Worm (Caenorhabditis elegans) whole organism, L3 larva: Measurements from ENCODE around the gene grl-20.

Experiments
- R02D3.7 ChIP-seq: fragments of 150-350 bp; optimal IDR thresholded peaks from 2 replicates; lab custom pipeline; 2014; ENCODE audit warnings: missing biosample characterization, missing genetic modification characterization
- ZK546.5 ChIP-seq: sonication (generic microtip); optimal IDR thresholded peaks from 2 replicates; lab custom pipeline; 2017; ENCODE audit warnings: missing biosample characterization, missing genetic modification characterization
- aly-2 ChIP-seq: fragments of 150-350 bp; optimal IDR thresholded peaks from 2 replicates; lab custom pipeline; 2014; ENCODE audit warnings: missing biosample characterization, missing genetic modification characterization
- ama-1 ChIP-seq: fragments of 150-350 bp; optimal IDR thresholded peaks from 2 replicates; lab custom pipeline; 2018
- ceh-16 ChIP-seq: sonication (generic microtip); optimal IDR thresholded peaks from 2 replicates; lab custom pipeline; 2017; ENCODE audit warnings: missing biosample characterization, missing genetic modification characterization
- ceh-28 ChIP-seq: fragments of 150-350 bp; optimal IDR thresholded peaks from 2 replicates; lab custom pipeline; 2014; ENCODE audit warnings: missing biosample characterization, missing genetic modification reagents, missing genetic modification characterization
- ceh-82 ChIP-seq: fragments of 150-350 bp; optimal IDR thresholded peaks from 2 replicates; lab custom pipeline; 2014; ENCODE audit warnings: missing biosample characterization, missing genetic modification characterization
- ceh-9 ChIP-seq: sonication (generic microtip); optimal IDR thresholded peaks from 2 replicates; lab custom pipeline; 2018; ENCODE audit warnings: missing biosample characterization, missing genetic modification characterization
- elt-3 ChIP-seq, 3 experiments: fragments of 150-350 bp in 1 of 3; sonication (generic microtip) in 2 of 3; optimal IDR thresholded peaks; 2 replicates in 2 of 3; 4 replicates in 1 of 3; lab custom pipeline; 2014 to 2017; ENCODE audit warnings: missing biosample characterization in 3 of 3, missing genetic modification characterization in 3 of 3
- eor-1 ChIP-seq, 2 experiments: fragments of 150-350 bp; optimal IDR thresholded peaks; 2 replicates each; lab custom pipeline; 2014 to 2018; ENCODE audit warnings: missing biosample characterization in 2 of 2, missing genetic modification characterization in 2 of 2
- fkh-10 ChIP-seq: sonication (generic microtip); optimal IDR thresholded peaks from 2 replicates; lab custom pipeline; 2017; ENCODE audit warnings: missing biosample characterization, missing genetic modification reagents, missing genetic modification characterization
- fkh-2 ChIP-seq: fragments of 150-350 bp; optimal IDR thresholded peaks from 2 replicates; lab custom pipeline; 2014; ENCODE audit warnings: missing biosample characterization, missing genetic modification reagents, missing genetic modification characterization
- fos-1 ChIP-seq: fragments of 150-350 bp; optimal IDR thresholded peaks from 2 replicates; lab custom pipeline; 2014; ENCODE audit warnings: missing biosample characterization, missing genetic modification characterization
- lin-15B ChIP-seq: fragments of 150-350 bp; optimal IDR thresholded peaks from 2 replicates; lab custom pipeline; 2014; ENCODE audit warnings: missing biosample characterization, missing genetic modification characterization
- lin-39 ChIP-seq: fragments of 150-350 bp; optimal IDR thresholded peaks from 2 replicates; lab custom pipeline; 2018; ENCODE audit warnings: missing biosample characterization, missing genetic modification reagents, missing genetic modification characterization
- lsy-12 ChIP-seq: sonication (generic microtip); optimal IDR thresholded peaks from 2 replicates; lab custom pipeline; 2016; ENCODE audit warnings: mild to moderate bottlenecking, missing genetic modification characterization, missing compliant biosample characterization
- nhr-11 ChIP-seq: fragments of 150-350 bp; optimal IDR thresholded peaks from 2 replicates; lab custom pipeline; 2014; ENCODE audit warnings: missing biosample characterization, missing genetic modification characterization
- nhr-12 ChIP-seq: fragments of 150-350 bp; optimal IDR thresholded peaks from 2 replicates; lab custom pipeline; 2014; ENCODE audit warnings: missing biosample characterization, missing genetic modification characterization
- nhr-23 ChIP-seq: fragments of 150-350 bp; optimal IDR thresholded peaks from 2 replicates; lab custom pipeline; 2014; ENCODE audit warnings: missing biosample characterization, missing genetic modification reagents, missing genetic modification characterization
- nhr-237 ChIP-seq: fragments of 150-350 bp; optimal IDR thresholded peaks from 2 replicates; lab custom pipeline; 2014; ENCODE audit warnings: missing biosample characterization, missing genetic modification characterization
- nhr-25 ChIP-seq: sonication (generic microtip); optimal IDR thresholded peaks from 2 replicates; lab custom pipeline; 2017; ENCODE audit warnings: missing biosample characterization, missing genetic modification characterization
- nhr-67 ChIP-seq: fragments of 150-350 bp; optimal IDR thresholded peaks from 2 replicates; lab custom pipeline; 2014; ENCODE audit warnings: missing biosample characterization, missing genetic modification characterization
- nhr-76 ChIP-seq: fragments of 150-350 bp; sonication (generic microtip); optimal IDR thresholded peaks from 5 replicates; lab custom pipeline; 2014; ENCODE audit warnings: missing biosample characterization, missing genetic modification characterization
- nhr-77 ChIP-seq: fragments of 150-350 bp; optimal IDR thresholded peaks from 2 replicates; lab custom pipeline; 2014; ENCODE audit warnings: missing biosample characterization, missing genetic modification characterization
- pha-4 ChIP-seq: fragments of 150-350 bp; optimal IDR thresholded peaks from 2 replicates; lab custom pipeline; 2014; ENCODE audit warnings: missing biosample characterization, missing genetic modification reagents, missing genetic modification characterization
- pqm-1 ChIP-seq: fragments of 150-350 bp; optimal IDR thresholded peaks from 2 replicates; lab custom pipeline; 2017; ENCODE audit warnings: missing biosample characterization, missing genetic modification characterization, inconsistent platforms
- sea-2 ChIP-seq: fragments of 150-350 bp; sonication (generic microtip); optimal IDR thresholded peaks from 4 replicates; lab custom pipeline; 2014; ENCODE audit warnings: missing biosample characterization, missing genetic modification reagents, missing genetic modification characterization
- skn-1 ChIP-seq: fragments of 150-350 bp; optimal IDR thresholded peaks from 2 replicates; lab custom pipeline; 2014; ENCODE audit warnings: missing biosample characterization, missing genetic modification characterization
- tbx-2 ChIP-seq: sonication (generic microtip); optimal IDR thresholded peaks from 2 replicates; lab custom pipeline; 2016; ENCODE audit warnings: mild to moderate bottlenecking, missing genetic modification characterization, missing compliant biosample characterization
- unc-39 ChIP-seq: sonication (generic microtip); optimal IDR thresholded peaks from 4 replicates; lab custom pipeline; 2017; ENCODE audit warnings: missing biosample characterization, missing genetic modification characterization
- zag-1 ChIP-seq: fragments of 150-350 bp; optimal IDR thresholded peaks from 2 replicates; lab custom pipeline; 2014; ENCODE audit warnings: missing biosample characterization, missing genetic modification characterization
- ztf-11 ChIP-seq: fragments of 150-350 bp; optimal IDR thresholded peaks from 2 replicates; lab custom pipeline; 2014; ENCODE audit warnings: missing biosample characterization, missing genetic modification characterization
- ztf-4 ChIP-seq: fragments of 150-350 bp; optimal IDR thresholded peaks from 2 replicates; lab custom pipeline; 2014; ENCODE audit warnings: missing biosample characterization, missing genetic modification characterization

grl-20 gene

ce11 chrIV:2175291-2175690, 46.6 kb upstream of the grl-20 start, which contains the start of gene C54E4.1:
C54E4.1 (plus strand) TSS chrIV:2175591.
- TF ChIP-seq tbx-2 (tag; lab: Kevin White, UChicago) (no peak), ama-1 (lab: Kevin White, UChicago) (no peak), skn-1 (tag; lab: Kevin White, UChicago) (no peak), ztf-11 (tag; lab: Kevin White, UChicago) (no peak), lsy-12 (tag; lab: Kevin White, UChicago) (no peak), fkh-10 (no peak), nhr-12 (tag; lab: Kevin White, UChicago) (no peak), fos-1 (tag; lab: Kevin White, UChicago) (no peak), eor-1 (tag; optimal IDR thresholded peaks at IDR 0.05; lab: Kevin White, UChicago) (no peak), ceh-28 (tag; lab: Kevin White, UChicago) (no peak), R02D3.7 (no peak), ceh-9 (tag; lab: Kevin White, UChicago) (no peak)

- TF ChIP-seq fkh-10, result peak; percentile 35
- no peak for TF ChIP-seq nhr-11 (tag; lab: Kevin White, UChicago)
- TF ChIP-seq lin-39, result no peak
These were observed 44.2 kb upstream of the grl-20 start for ce11 chrIV:2172880-2173279.

ce11 chrIV:2170332-2170731, 41.7 kb upstream of the grl-20 start:
- TF ChIP-seq ceh-28 (tag; lab: Kevin White, UChicago) (no peak), fkh-10 (no peak), fkh-2 (no peak), ceh-16 (no peak), aly-2 (tag; lab: Kevin White, UChicago) (no peak), eor-1 (tag; optimal IDR thresholded peaks at IDR 0.05; lab: Kevin White, UChicago) (no peak), ama-1 (lab: Kevin White, UChicago) (no peak)

ce11 chrIV:2168514-2168913, 39.9 kb upstream of the grl-20 start, which contains the start of gene C54E4.4:
C54E4.4 (minus strand) TSS chrIV:2168614.
- TF ChIP-seq zag-1 (tag; lab: Kevin White, UChicago), result no peak
- no peak for TF ChIP-seq nhr-77 (tag; lab: Kevin White, UChicago)
- no peak for TF ChIP-seq ztf-4 (tag; lab: Kevin White, UChicago)
- TF ChIP-seq lin-15B (tag; lab: Kevin White, UChicago), result no peak
- no peak for TF ChIP-seq nhr-67 (tag; lab: Kevin White, UChicago)
- peak; percentile 87 for TF ChIP-seq pha-4
- no peak for TF ChIP-seq unc-39 (tag; lab: Kevin White, UChicago)
- TF ChIP-seq, all 47 proteins: peak for 1

ce11 chrIV:2162256-2162655, 33.6 kb upstream of the grl-20 start:
- no peak for TF ChIP-seq nhr-23 (tag; lab: Kevin White, UChicago)
- TF ChIP-seq pha-4, result peak; percentile 92
- TF ChIP-seq ztf-4 (tag; lab: Kevin White, UChicago), result no peak

- no peak for TF ChIP-seq ceh-82 (tag; lab: Kevin White, UChicago)
- TF ChIP-seq nhr-11 (tag; lab: Kevin White, UChicago), result no peak
- no peak for TF ChIP-seq ZK546.5 (tag; lab: Kevin White, UChicago)
- TF ChIP-seq unc-39 (tag; lab: Kevin White, UChicago), result no peak
- TF ChIP-seq fkh-10, result no peak
- no peak for TF ChIP-seq sea-2 (GFP tag; lab: Kevin White, UChicago)
- TF ChIP-seq elt-3 (tag; optimal IDR thresholded peaks at IDR 0.05; lab: Kevin White, UChicago), result no peak
- TF ChIP-seq nhr-237 (tag; lab: Kevin White, UChicago), result no peak
- no peak for TF ChIP-seq nhr-76 (tag; lab: Kevin White, UChicago)
- no peak for TF ChIP-seq nhr-67 (tag; lab: Kevin White, UChicago)
- TF ChIP-seq nhr-25 (tag; lab: Kevin White, UChicago), result no peak
- no peak for TF ChIP-seq fkh-2
- TF ChIP-seq pqm-1 (tag; lab: Kevin White, UChicago), result no peak
- TF ChIP-seq ceh-28 (tag; lab: Kevin White, UChicago), result no peak
These were observed 30.4 kb upstream of the grl-20 start, which contains the start of gene gcy-37 for ce11 chrIV:2159069-2159468. gcy-37 (minus strand) TSS chrIV:2159169.
